Fruit fly (Drosophila melanogaster) whole organism, embryonic: ENCODE measurements around the gene Lim3.

ENCODE experiments used
- Adf1 ChIP-seq: fragments of 200-800 bp; sonication (Bioruptor generic); IDR thresholded peaks from 2 replicates; pipeline ENCODE4 v1.3.6; 2022; ENCODE audit warnings: missing biosample characterization, missing genetic modification characterization
- CG10543 ChIP-seq: fragments of 200-800 bp; sonication (Bioruptor generic); optimal IDR thresholded peaks from 3 replicates; lab custom pipeline; 2017; ENCODE audit warnings: missing biosample characterization, mild to moderate bottlenecking, missing genetic modification characterization, moderate library complexity
- CG11398 ChIP-seq: fragments of 200-800 bp; sonication (Bioruptor generic); optimal IDR thresholded peaks from 2 replicates; lab custom pipeline; 2016; ENCODE audit warnings: missing biosample characterization, missing genetic modification characterization
- CG11723 ChIP-seq: fragments of 200-800 bp; sonication (Bioruptor generic); optimal IDR thresholded peaks from 2 replicates; lab custom pipeline; 2017; ENCODE audit warnings: missing biosample characterization, mild to moderate bottlenecking, missing genetic modification characterization
- CG12299 ChIP-seq: fragments of 200-800 bp; sonication (Bioruptor generic); optimal IDR thresholded peaks from 2 replicates; lab custom pipeline; 2018; ENCODE audit warnings: missing biosample characterization, mild to moderate bottlenecking, missing genetic modification characterization
- CG13287 ChIP-seq: fragments of 200-800 bp; sonication (Bioruptor generic); IDR thresholded peaks from 2 replicates; pipeline ENCODE4 v1.3.6; 2022; ENCODE audit warnings: missing biosample characterization, missing genetic modification characterization; ENCODE audit not compliant: partially characterized antibody
- CG13296 ChIP-seq: fragments of 200-800 bp; sonication (Bioruptor generic); optimal IDR thresholded peaks from 3 replicates; lab custom pipeline; 2018; ENCODE audit warnings: missing biosample characterization, mild to moderate bottlenecking, missing genetic modification characterization
- CG14710 ChIP-seq: fragments of 200-800 bp; sonication (Bioruptor generic); optimal IDR thresholded peaks from 3 replicates; lab custom pipeline; 2019; ENCODE audit warnings: missing biosample characterization, mild to moderate bottlenecking, missing genetic modification characterization, moderate library complexity
- CG15269 ChIP-seq: fragments of 200-800 bp; sonication (Bioruptor generic); optimal IDR thresholded peaks from 2 replicates; lab custom pipeline; 2018; ENCODE audit warnings: missing biosample characterization, mild to moderate bottlenecking, missing genetic modification characterization, moderate library complexity
- CG16815 ChIP-seq: fragments of 200-800 bp; sonication (Bioruptor generic); optimal IDR thresholded peaks from 3 replicates; lab custom pipeline; 2017; ENCODE audit warnings: missing biosample characterization, mild to moderate bottlenecking, missing genetic modification characterization
- CG17328 ChIP-seq: fragments of 200-800 bp; sonication (Bioruptor generic); IDR thresholded peaks from 2 replicates; pipeline ENCODE4 v1.3.6; 2022; ENCODE audit warnings: missing biosample characterization, missing genetic modification characterization
- CG1832 ChIP-seq: fragments of 200-800 bp; sonication (Bioruptor generic); optimal IDR thresholded peaks from 2 replicates; lab custom pipeline; 2017; ENCODE audit warnings: missing biosample characterization, mild to moderate bottlenecking, missing genetic modification characterization, inconsistent platforms
- CG2129 ChIP-seq: fragments of 200-800 bp; sonication (Bioruptor generic); IDR thresholded peaks from 2 replicates; pipeline ENCODE4 v1.3.6; 2022; ENCODE audit warnings: missing biosample characterization, missing genetic modification characterization; ENCODE audit not compliant: partially characterized antibody
- CG2712 ChIP-seq: fragments of 200-800 bp; optimal IDR thresholded peaks from 3 replicates; lab custom pipeline; 2019; ENCODE audit warnings: missing biosample characterization, mild to moderate bottlenecking, missing genetic modification characterization, moderate library complexity
- CG2889 ChIP-seq: fragments of 200-800 bp; sonication (Bioruptor generic); IDR thresholded peaks from 3 replicates; pipeline ENCODE4 v1.3.6; 2022; ENCODE audit warnings: missing biosample characterization, missing genetic modification characterization
- CG3281 ChIP-seq: fragments of 200-800 bp; sonication (Bioruptor generic); optimal IDR thresholded peaks from 3 replicates; lab custom pipeline; 2017; ENCODE audit warnings: missing biosample characterization, mild to moderate bottlenecking, missing genetic modification characterization
- CG7372 ChIP-seq: fragments of 200-800 bp; sonication (Bioruptor generic); IDR thresholded peaks from 2 replicates; pipeline ENCODE4 v1.3.6; 2022; ENCODE audit warnings: missing biosample characterization, missing genetic modification characterization
- CG7928 ChIP-seq: fragments of 200-800 bp; sonication (Bioruptor generic); optimal IDR thresholded peaks from 2 replicates; lab custom pipeline; 2017; ENCODE audit warnings: missing biosample characterization, mild to moderate bottlenecking, missing genetic modification characterization
- CG9817 ChIP-seq: fragments of 200-800 bp; sonication (Bioruptor generic); optimal IDR thresholded peaks from 2 replicates; lab custom pipeline; 2018; ENCODE audit warnings: missing biosample characterization, mild to moderate bottlenecking, missing genetic modification characterization, moderate library complexity
- Camta ChIP-seq: fragments of 200-800 bp; sonication (Bioruptor generic); optimal IDR thresholded peaks from 2 replicates; lab custom pipeline; 2016; ENCODE audit warnings: missing biosample characterization, missing genetic modification characterization
- Elba2 ChIP-seq: fragments of 200-800 bp; sonication (Bioruptor generic); optimal IDR thresholded peaks from 3 replicates; lab custom pipeline; 2016; ENCODE audit warnings: missing biosample characterization, missing genetic modification characterization
- Ets65A ChIP-seq: fragments of 200-800 bp; sonication (Bioruptor generic); peaks from one replicate; lab custom pipeline; 2016; ENCODE audit warnings: missing biosample characterization, missing genetic modification characterization
- Fer2 ChIP-seq: fragments of 200-800 bp; sonication (Bioruptor generic); optimal IDR thresholded peaks from 2 replicates; lab custom pipeline; 2018; ENCODE audit warnings: missing biosample characterization, mild to moderate bottlenecking, missing genetic modification characterization, moderate library complexity
- HmgZ ChIP-seq: fragments of 200-800 bp; sonication (Bioruptor generic); optimal IDR thresholded peaks from 2 replicates; lab custom pipeline; 2018; ENCODE audit warnings: missing biosample characterization, mild to moderate bottlenecking, missing genetic modification characterization
- Hmx ChIP-seq: fragments of 200-800 bp; sonication (Bioruptor generic); optimal IDR thresholded peaks from 2 replicates; lab custom pipeline; 2016; ENCODE audit warnings: missing biosample characterization, missing genetic modification characterization
- Max ChIP-seq: fragments of 200-800 bp; sonication (Bioruptor generic); optimal IDR thresholded peaks from 2 replicates; lab custom pipeline; 2016; ENCODE audit warnings: missing biosample characterization, mild to moderate bottlenecking, missing genetic modification characterization
- Mrtf ChIP-seq: fragments of 200-800 bp; sonication (Bioruptor generic); IDR thresholded peaks from 3 replicates; pipeline ENCODE4 v1.3.6; 2022; ENCODE audit warnings: missing biosample characterization, missing genetic modification characterization
- Oli ChIP-seq: fragments of 200-800 bp; sonication (Bioruptor generic); optimal IDR thresholded peaks from 2 replicates; lab custom pipeline; 2018; ENCODE audit warnings: missing biosample characterization, mild to moderate bottlenecking, missing genetic modification characterization, moderate library complexity
- Xbp1 ChIP-seq: fragments of 200-800 bp; sonication (Bioruptor generic); optimal IDR thresholded peaks from 3 replicates; lab custom pipeline; 2016; ENCODE audit warnings: missing biosample characterization, mild to moderate bottlenecking, missing genetic modification characterization
- caup ChIP-seq: fragments of 200-800 bp; sonication (Bioruptor generic); optimal IDR thresholded peaks from 3 replicates; lab custom pipeline; 2017; ENCODE audit warnings: missing biosample characterization, mild to moderate bottlenecking, missing genetic modification characterization, moderate library complexity; ENCODE audit not compliant: severe bottlenecking
- crc ChIP-seq: fragments of 200-800 bp; sonication (Bioruptor generic); optimal IDR thresholded peaks from 2 replicates; lab custom pipeline; 2016; ENCODE audit warnings: missing biosample characterization, missing genetic modification characterization
- cwo ChIP-seq: fragments of 200-800 bp; sonication (Bioruptor generic); optimal IDR thresholded peaks from 3 replicates; lab custom pipeline; 2017; ENCODE audit warnings: missing biosample characterization, missing genetic modification characterization, mild to moderate bottlenecking, moderate library complexity, missing genetic modification reagents
- dpn ChIP-seq, 2 experiments: fragments of 200-800 bp; sonication (Bioruptor generic); optimal IDR thresholded peaks; 3 replicates each; lab custom pipeline; 2016; ENCODE audit warnings: missing biosample characterization in 2 of 2, missing genetic modification characterization in 2 of 2
- exex ChIP-seq: fragments of 200-800 bp; sonication (Bioruptor generic); optimal IDR thresholded peaks from 4 replicates; lab custom pipeline; 2018; ENCODE audit warnings: missing biosample characterization, mild to moderate bottlenecking, missing genetic modification characterization, moderate library complexity
- ftz-f1 ChIP-seq: fragments of 200-800 bp; sonication (Bioruptor generic); optimal IDR thresholded peaks from 2 replicates; lab custom pipeline; 2016; ENCODE audit warnings: missing biosample characterization, missing genetic modification characterization
- gcm2 ChIP-seq: fragments of 200-800 bp; sonication (Bioruptor generic); optimal IDR thresholded peaks from 2 replicates; lab custom pipeline; 2016; ENCODE audit warnings: missing biosample characterization, missing genetic modification characterization
- grau ChIP-seq: fragments of 200-800 bp; optimal IDR thresholded peaks from 3 replicates; lab custom pipeline; 2019; ENCODE audit warnings: missing biosample characterization, mild to moderate bottlenecking, missing genetic modification characterization, moderate library complexity
- h ChIP-seq: fragments of >200 bp; optimal IDR thresholded peaks from 2 replicates; lab custom pipeline; 2017
- hkb ChIP-seq, 2 experiments: fragments of 200-800 bp in 1 of 2; fragments of >200 bp in 1 of 2; sonication (Bioruptor generic) in 1 of 2; IDR thresholded peaks in 1 of 2; optimal IDR thresholded peaks in 1 of 2; 2 replicates each; pipeline versions ENCODE4 v1.3.6 to Lab custom; 2017 to 2022; ENCODE audit warnings: missing biosample characterization in 1 of 2, missing genetic modification characterization in 1 of 2
- jing ChIP-seq: fragments of 200-800 bp; sonication (Bioruptor generic); optimal IDR thresholded peaks from 2 replicates; lab custom pipeline; 2018; ENCODE audit warnings: missing biosample characterization, mild to moderate bottlenecking, missing genetic modification characterization
- lmd ChIP-seq: fragments of 200-800 bp; sonication (Bioruptor generic); IDR thresholded peaks from 2 replicates; pipeline ENCODE4 v1.3.6; 2022; ENCODE audit warnings: missing biosample characterization, missing genetic modification characterization
- lola ChIP-seq, 3 experiments: fragments of >200 bp in 2 of 3; fragments of 200-800 bp in 1 of 3; sonication (Bioruptor generic) in 1 of 3; optimal IDR thresholded peaks; 2 replicates each; lab custom pipeline; 2017 to 2019; ENCODE audit warnings: missing biosample characterization in 3 of 3, missing genetic modification characterization in 3 of 3, mild to moderate bottlenecking in 1 of 3, moderate library complexity in 1 of 3
- pan ChIP-seq, 4 experiments: fragments of >200 bp in 3 of 4; fragments of 200-800 bp in 1 of 4; sonication (Bioruptor generic) in 1 of 4; optimal IDR thresholded peaks in 3 of 4; IDR thresholded peaks in 1 of 4; 2 replicates each; pipeline versions ENCODE4 v1.3.6 to Lab custom; 2017 to 2022; ENCODE audit warnings: missing biosample characterization in 2 of 4, missing genetic modification characterization in 2 of 4, mixed read lengths in 1 of 4
- prd ChIP-seq, 3 experiments: fragments of >200 bp in 2 of 3; fragments of 200-800 bp in 1 of 3; sonication (Bioruptor generic) in 1 of 3; optimal IDR thresholded peaks in 2 of 3; IDR thresholded peaks in 1 of 3; 2 replicates in 2 of 3; 3 replicates in 1 of 3; pipeline versions ENCODE4 v1.3.6 to Lab custom; 2017 to 2022; ENCODE audit warnings: missing biosample characterization in 1 of 3, missing genetic modification characterization in 1 of 3
- slp2 ChIP-seq: fragments of 200-800 bp; sonication (Bioruptor generic); optimal IDR thresholded peaks from 2 replicates; lab custom pipeline; 2016; ENCODE audit warnings: missing biosample characterization, missing genetic modification characterization
- sna ChIP-seq: fragments of 200-800 bp; sonication (Bioruptor generic); IDR thresholded peaks from 2 replicates; pipeline ENCODE4 v1.3.6; 2022; ENCODE audit warnings: missing biosample characterization, missing genetic modification characterization; ENCODE audit not compliant: partially characterized antibody

Gene Lim3

DNA sequence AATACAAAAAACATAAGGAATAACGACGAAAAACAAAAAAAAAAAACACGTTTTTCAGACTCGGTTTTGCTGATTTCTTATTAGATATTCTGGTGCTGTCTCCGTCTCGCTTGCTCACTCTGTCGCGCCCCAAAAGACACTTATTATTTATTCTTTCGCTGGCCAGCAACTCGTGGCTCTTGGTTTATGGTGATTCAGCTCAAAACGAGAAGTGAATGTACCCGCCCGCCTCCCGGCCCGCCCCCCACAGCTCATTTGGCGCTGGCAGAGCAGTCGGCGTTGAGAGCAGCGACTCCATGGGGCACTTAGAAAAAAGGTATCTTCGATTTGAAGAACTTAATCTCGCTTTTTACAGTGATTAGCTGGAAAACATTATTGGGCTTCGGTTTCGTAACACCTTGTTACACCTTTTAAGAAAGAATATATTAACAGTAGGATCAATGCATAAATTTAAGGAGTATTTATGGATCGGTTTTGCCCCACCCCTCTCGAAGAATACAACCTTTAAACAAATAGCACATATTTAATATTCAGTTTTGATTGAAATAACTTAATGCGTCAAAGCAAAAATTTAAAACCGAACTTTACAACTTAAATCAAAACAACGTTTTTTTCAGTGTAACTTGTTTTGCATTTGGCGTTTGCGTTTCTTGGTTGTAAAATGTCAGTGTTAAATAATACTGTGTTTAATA, 33.4 kb upstream of the Lim3 start (continued):
- TF ChIP-seq hkb (optimal IDR thresholded peaks at IDR 0.05; lab: Kevin White, UChicago) (no peak), hkb (GFP tag; IDR thresholded peaks at IDR 0.05; lab: Robert Waterston, UW) (0 out of 2 replicates have a peak, but pooled peaks have one; percentile 39), dpn (GFP tag; optimal IDR thresholded peaks at IDR 0.05; lab: Kevin White, UChicago) (peak; percentile 74 to 80), Fer2 (tag; lab: Kevin White, UChicago) (peak; percentile 32), Xbp1 (GFP tag; lab: Kevin White, UChicago) (peak; percentile 73), CG10543 (GFP tag; lab: Kevin White, UChicago) (peak; percentile 59), CG7372 (GFP tag; lab: Robert Waterston, UW) (peak; percentile 43; the same call in 1 of the 2 replicates), CG12299 (tag; lab: Kevin White, UChicago) (peak; percentile 31), Elba2 (GFP tag; lab: Kevin White, UChicago) (no peak), sna (GFP tag; lab: Robert Waterston, UW) (no peak), CG13296 (GFP tag; lab: Kevin White, UChicago) (peak; percentile 74), grau (peak; percentile 85), CG3281 (GFP tag; lab: Kevin White, UChicago) (peak; percentile 88), caup (GFP tag; lab: Kevin White, UChicago) (peak; percentile 58), ftz-f1 (GFP tag; lab: Kevin White, UChicago) (no peak), CG7928 (GFP tag; lab: Kevin White, UChicago) (peak; percentile 51), cwo (GFP tag; lab: Kevin White, UChicago) (peak; percentile 63), pan (optimal IDR thresholded peaks at IDR 0.05; lab: Kevin White, UChicago) (no peak), pan (GFP tag; optimal IDR thresholded peaks at IDR 0.05 in 1 of 2, IDR thresholded peaks at IDR 0.05 in 1 of 2) (peak in 1 of 2 experiments; percentile 44), Adf1 (GFP tag; lab: Robert Waterston, UW) (peak; percentile 87), CG14710 (tag; lab: Kevin White, UChicago) (peak; percentile 81), CG17328 (GFP tag; lab: Robert Waterston, UW) (peak; percentile 44), CG2129 (GFP tag; lab: Robert Waterston, UW) (no peak), Camta (GFP tag; lab: Kevin White, UChicago) (peak; percentile 76), prd (optimal IDR thresholded peaks at IDR 0.05; lab: Kevin White, UChicago) (no peak), prd (GFP tag; IDR thresholded peaks at IDR 0.05; lab: Robert Waterston, UW) (peak; percentile 58; the same call in 2 of the 3 replicates), CG11398 (GFP tag; lab: Kevin White, UChicago) (peak; percentile 46), lmd (GFP tag; lab: Robert Waterston, UW) (peak; percentile 73), crc (GFP tag; lab: Kevin White, UChicago) (peak; percentile 47), Mrtf (GFP tag; lab: Robert Waterston, UW) (0 out of 3 replicates have a peak, but pooled peaks have one; percentile 43), Max (GFP tag; lab: Kevin White, UChicago) (peak; percentile 59), Hmx (GFP tag; lab: Kevin White, UChicago) (peak; percentile 41), slp2 (GFP tag; lab: Kevin White, UChicago) (peak; percentile 48), HmgZ (peak; percentile 65), CG1832 (peak; percentile 42), CG11723 (GFP tag; lab: Kevin White, UChicago) (peak; percentile 53), Ets65A (GFP tag; lab: Kevin White, UChicago) (peak; percentile 92), lola (GFP tag; optimal IDR thresholded peaks at IDR 0.05; lab: Kevin White, UChicago) (peak in 1 of 3 experiments; percentile 86), gcm2 (GFP tag; lab: Kevin White, UChicago) (peak; percentile 51), CG9817 (peak; percentile 62), CG13287 (GFP tag; lab: Robert Waterston, UW) (no peak), CG2889 (peak; percentile 57; the same call in 1 of the 3 replicates), CG2712 (peak; percentile 81), CG15269 (tag; lab: Kevin White, UChicago) (peak; percentile 77), h (lab: Kevin White, UChicago) (no peak), exex (tag; lab: Kevin White, UChicago) (peak; percentile 31), Oli (peak; percentile 84), jing (GFP tag; lab: Kevin White, UChicago) (peak; percentile 41), CG16815 (GFP tag; lab: Kevin White, UChicago) (peak; percentile 69)
